Worm (Caenorhabditis elegans) whole organism, early embryonic: Measurements from ENCODE around the gene K03B4.1.

Experiments
- F13C5.2 ChIP-seq: sonication (generic microtip); optimal IDR thresholded peaks from 2 replicates; lab custom pipeline; 2017; ENCODE audit warnings: mild to moderate bottlenecking, missing genetic modification characterization, inconsistent platforms, missing compliant biosample characterization
- ama-1 ChIP-seq: fragments of 150-350 bp; optimal IDR thresholded peaks from 2 replicates; lab custom pipeline; 2014
- ceh-13 ChIP-seq: fragments of 200-800 bp; sonication (Bioruptor generic); optimal IDR thresholded peaks from 2 replicates; lab custom pipeline; 2018; ENCODE audit warnings: mild to moderate bottlenecking, missing genetic modification characterization, missing compliant biosample characterization
- ceh-36 ChIP-seq: sonication (generic microtip); optimal IDR thresholded peaks from 2 replicates; lab custom pipeline; 2016; ENCODE audit warnings: missing genetic modification characterization, inconsistent platforms, missing compliant biosample characterization
- ets-7 ChIP-seq: sonication (generic microtip); optimal IDR thresholded peaks from 2 replicates; lab custom pipeline; 2016; ENCODE audit warnings: missing genotype, missing genetic modification characterization, missing compliant biosample characterization
- flt-1 ChIP-seq: fragments of 200-800 bp; sonication (Bioruptor generic); IDR thresholded peaks from 2 replicates; pipeline ENCODE4 v1.3.6; 2022; ENCODE audit warnings: missing genetic modification characterization, missing compliant biosample characterization
- hmg-4 ChIP-seq: fragments of 200-800 bp; sonication (Bioruptor generic); optimal IDR thresholded peaks from 2 replicates; lab custom pipeline; 2018; ENCODE audit warnings: mild to moderate bottlenecking, missing genetic modification characterization, missing compliant biosample characterization
- scrt-1 ChIP-seq: fragments of 200-800 bp; sonication (Bioruptor generic); IDR thresholded peaks from 2 replicates; pipeline ENCODE4 v1.3.6; 2022; ENCODE audit warnings: missing genetic modification characterization, missing compliant biosample characterization
- sea-1 ChIP-seq: fragments of 200-800 bp; sonication (Bioruptor generic); conservative IDR thresholded peaks from 2 replicates; pipeline ENCODE4 v1.3.6; 2022; ENCODE audit warnings: missing genetic modification characterization, missing compliant biosample characterization
- tbx-11 ChIP-seq: fragments of 200-800 bp; sonication (Bioruptor generic); IDR thresholded peaks from 2 replicates; pipeline ENCODE4 v1.3.6; 2022; ENCODE audit warnings: missing genetic modification characterization, missing compliant biosample characterization
- tbx-37 ChIP-seq: fragments of 200-800 bp; sonication (Bioruptor generic); conservative IDR thresholded peaks from 2 replicates; pipeline ENCODE4 v1.3.6; 2022; ENCODE audit warnings: missing genetic modification reagents, missing genetic modification characterization, missing compliant biosample characterization

- TF ChIP-seq ceh-13 (GFP tag; lab: Kevin White, UChicago), result no peak
- TF ChIP-seq flt-1 (GFP tag; lab: Robert Waterston, UW), result no peak
- no peak for TF ChIP-seq scrt-1 (GFP tag; lab: Robert Waterston, UW)
- TF ChIP-seq tbx-37 (GFP tag; lab: Robert Waterston, UW), result no peak
- no peak for TF ChIP-seq ets-7 (tag; lab: Kevin White, UChicago)
- no peak for TF ChIP-seq ama-1 (lab: Kevin White, UChicago)
- no peak for TF ChIP-seq hmg-4 (GFP tag; lab: Kevin White, UChicago)
- no peak for TF ChIP-seq ceh-36 (tag; lab: Kevin White, UChicago)
- no peak for TF ChIP-seq F13C5.2
- TF ChIP-seq tbx-11 (GFP tag; lab: Robert Waterston, UW), result no peak
- TF ChIP-seq sea-1, result no peak
These were observed 33.2 kb downstream of the K03B4.1 start, which contains the start of gene F39G3.5 for ce11 chrV:4722314-4722713.
